Worm (Caenorhabditis elegans) whole organism, L4 larva: ENCODE measurements around the gene Y46G5A.36.
A peak's percentile ranks its signal among the peaks of the same experiment; 100 is the strongest.
"Not testable (repeated sequence)": the region's sequence is repeated elsewhere in the genome, so short reads cannot be mapped to it uniquely, and the experiment has no call there.

Experiments
- D1046.2 ChIP-seq: fragments of 200-800 bp; sonication (Bioruptor generic); IDR thresholded peaks from 2 replicates; pipeline ENCODE4 v1.3.6; 2022; ENCODE audit warnings: missing genetic modification characterization, missing compliant biosample characterization
- F26F4.8 ChIP-seq: fragments of 200-800 bp; sonication (Bioruptor generic); conservative IDR thresholded peaks from 2 replicates; pipeline ENCODE4 v1.3.6; 2022; ENCODE audit warnings: missing genetic modification characterization, missing compliant biosample characterization
- F37D6.2 ChIP-seq: sonication (generic microtip); optimal IDR thresholded peaks from 2 replicates; lab custom pipeline; 2016; ENCODE audit warnings: mild to moderate bottlenecking, missing genetic modification characterization, missing compliant biosample characterization
- F49E8.2 ChIP-seq: sonication (generic microtip); optimal IDR thresholded peaks from 2 replicates; lab custom pipeline; 2016; ENCODE audit warnings: missing compliant biosample characterization, mild to moderate bottlenecking, missing genetic modification characterization, borderline replicate concordance
- T20F7.1 ChIP-seq: fragments of 200-800 bp; sonication (Bioruptor generic); optimal IDR thresholded peaks from 2 replicates; lab custom pipeline; 2018; ENCODE audit warnings: mild to moderate bottlenecking, missing genetic modification characterization, missing compliant biosample characterization
- Y48G9A.11 ChIP-seq: fragments of 200-800 bp; sonication (Bioruptor generic); IDR thresholded peaks from 2 replicates; pipeline ENCODE4 v1.3.6; 2022; ENCODE audit warnings: missing genetic modification reagents, missing genetic modification characterization, missing compliant biosample characterization
- aha-1 ChIP-seq: fragments of 150-350 bp; peaks from one replicate; lab custom pipeline; 2014; ENCODE audit warnings: missing biosample characterization, missing genetic modification characterization
- attf-4 ChIP-seq: sonication (generic microtip); optimal IDR thresholded peaks from 3 replicates; lab custom pipeline; 2017; ENCODE audit warnings: missing biosample characterization, missing genetic modification characterization
- daf-16 ChIP-seq, 3 experiments: sonication (generic microtip); optimal IDR thresholded peaks; 2 replicates each; lab custom pipeline; 2016 to 2017; ENCODE audit warnings: missing genetic modification characterization in 3 of 3, missing genetic modification reagents in 3 of 3, mild to moderate bottlenecking in 2 of 3, missing compliant biosample characterization in 2 of 3, missing biosample characterization in 1 of 3, moderate library complexity in 1 of 3
- daf-19 ChIP-seq: fragments of 200-800 bp; sonication (Bioruptor generic); conservative IDR thresholded peaks from 2 replicates; pipeline ENCODE4 v1.3.6; 2022; ENCODE audit warnings: missing genetic modification characterization, missing compliant biosample characterization
- dmd-6 ChIP-seq: fragments of 200-800 bp; sonication (Bioruptor generic); IDR thresholded peaks from 2 replicates; pipeline ENCODE4 v1.3.6; 2022; ENCODE audit warnings: missing genetic modification reagents, missing genetic modification characterization, missing compliant biosample characterization
- dpl-1 ChIP-seq: fragments of 150-350 bp; optimal IDR thresholded peaks from 2 replicates; lab custom pipeline; 2014; ENCODE audit warnings: missing biosample characterization, missing genetic modification reagents, missing genetic modification characterization
- duxl-1 ChIP-seq: sonication (generic microtip); optimal IDR thresholded peaks from 2 replicates; lab custom pipeline; 2016; ENCODE audit warnings: mild to moderate bottlenecking, missing genetic modification characterization, moderate library complexity, missing compliant biosample characterization; ENCODE audit not compliant: poor library complexity
- dve-1 ChIP-seq: sonication (generic microtip); optimal IDR thresholded peaks from 2 replicates; lab custom pipeline; 2017; ENCODE audit warnings: antibody characterized with exemption, mild to moderate bottlenecking, missing genetic modification characterization, missing compliant biosample characterization; ENCODE audit not compliant: insufficient read depth
- egl-43 ChIP-seq: fragments of 200-800 bp; sonication (Bioruptor generic); IDR thresholded peaks from 2 replicates; pipeline ENCODE4 v1.3.6; 2022; ENCODE audit warnings: missing genetic modification reagents, missing genetic modification characterization, missing compliant biosample characterization
- fos-1 ChIP-seq: fragments of 150-350 bp; optimal IDR thresholded peaks from 2 replicates; lab custom pipeline; 2014; ENCODE audit warnings: missing biosample characterization, missing genetic modification characterization
- gei-8 ChIP-seq: fragments of 200-800 bp; sonication (Bioruptor generic); optimal IDR thresholded peaks from 2 replicates; lab custom pipeline; 2018; ENCODE audit warnings: mild to moderate bottlenecking, missing genetic modification characterization, missing compliant biosample characterization
- hlh-11 ChIP-seq: fragments of 200-800 bp; sonication (Bioruptor generic); optimal IDR thresholded peaks from 2 replicates; lab custom pipeline; 2018; ENCODE audit warnings: mild to moderate bottlenecking, missing genetic modification characterization, missing compliant biosample characterization
- hlh-30 ChIP-seq: sonication (generic microtip); optimal IDR thresholded peaks from 2 replicates; lab custom pipeline; 2017; ENCODE audit warnings: antibody characterized with exemption, mild to moderate bottlenecking, missing genetic modification characterization, missing compliant biosample characterization; ENCODE audit not compliant: insufficient read depth
- hmg-1.1 ChIP-seq: fragments of 200-800 bp; sonication (Bioruptor generic); IDR thresholded peaks from 2 replicates; pipeline ENCODE4 v1.3.6; 2022; ENCODE audit warnings: missing genetic modification reagents, missing genetic modification characterization, missing compliant biosample characterization
- jun-1 ChIP-seq: fragments of 150-350 bp; optimal IDR thresholded peaks from 2 replicates; lab custom pipeline; 2014; ENCODE audit warnings: missing biosample characterization, missing genetic modification reagents, missing genetic modification characterization
- lim-7 ChIP-seq: fragments of 200-800 bp; sonication (Bioruptor generic); IDR thresholded peaks from 2 replicates; pipeline ENCODE4 v1.3.6; 2022; ENCODE audit warnings: missing genetic modification characterization, missing compliant biosample characterization
- lin-1 ChIP-seq: fragments of 200-800 bp; sonication (Bioruptor generic); IDR thresholded peaks from 2 replicates; pipeline ENCODE4 v1.3.6; 2022; ENCODE audit warnings: missing genetic modification reagents, missing genetic modification characterization, missing compliant biosample characterization
- lin-29 ChIP-seq: fragments of 200-800 bp; sonication (Bioruptor generic); IDR thresholded peaks from 2 replicates; pipeline ENCODE4 v1.3.6; 2022; ENCODE audit warnings: missing genetic modification reagents, missing genetic modification characterization, missing compliant biosample characterization
- lir-3 ChIP-seq: sonication (generic microtip); optimal IDR thresholded peaks from 2 replicates; lab custom pipeline; 2016; ENCODE audit warnings: mild to moderate bottlenecking, missing genetic modification characterization, missing compliant biosample characterization
- mdl-1 ChIP-seq, 2 experiments: fragments of 150-350 bp in 1 of 2; sonication (generic microtip) in 1 of 2; optimal IDR thresholded peaks; 2 replicates each; lab custom pipeline; 2014 to 2017; ENCODE audit warnings: missing biosample characterization in 2 of 2, missing genetic modification characterization in 2 of 2
- mep-1 ChIP-seq: fragments of 150-350 bp; sonication (generic microtip); optimal IDR thresholded peaks from 3 replicates; lab custom pipeline; 2014; ENCODE audit warnings: missing biosample characterization, missing genetic modification characterization
- mxl-2 ChIP-seq: fragments of 200-800 bp; sonication (Bioruptor generic); conservative IDR thresholded peaks from 2 replicates; pipeline ENCODE4 v1.3.6; 2022; ENCODE audit warnings: missing genetic modification reagents, missing genetic modification characterization, missing compliant biosample characterization
- nhr-10 ChIP-seq: fragments of 150-350 bp; optimal IDR thresholded peaks from 2 replicates; lab custom pipeline; 2014; ENCODE audit warnings: missing biosample characterization, missing genetic modification characterization
- nhr-102 ChIP-seq: sonication (generic microtip); optimal IDR thresholded peaks from 2 replicates; lab custom pipeline; 2016; ENCODE audit warnings: mild to moderate bottlenecking, missing genetic modification characterization, moderate library complexity, missing compliant biosample characterization
- nhr-11 ChIP-seq: fragments of 150-350 bp; optimal IDR thresholded peaks from 2 replicates; lab custom pipeline; 2014; ENCODE audit warnings: missing biosample characterization, missing genetic modification characterization
- nhr-111 ChIP-seq: fragments of 200-800 bp; sonication (Bioruptor generic); optimal IDR thresholded peaks from 2 replicates; lab custom pipeline; 2018; ENCODE audit warnings: mild to moderate bottlenecking, missing genetic modification characterization, missing compliant biosample characterization
- nhr-42 ChIP-seq: fragments of 200-800 bp; sonication (Bioruptor generic); IDR thresholded peaks from 2 replicates; pipeline ENCODE4 v1.3.6; 2022; ENCODE audit warnings: missing genetic modification characterization, missing compliant biosample characterization
- nhr-77 ChIP-seq: fragments of 150-350 bp; optimal IDR thresholded peaks from 2 replicates; lab custom pipeline; 2014; ENCODE audit warnings: missing biosample characterization, missing genetic modification characterization
- pha-4 ChIP-seq, 2 experiments: fragments of 150-350 bp in 1 of 2; fragments of 200-800 bp in 1 of 2; sonication (Bioruptor generic) in 1 of 2; IDR thresholded peaks in 1 of 2; optimal IDR thresholded peaks in 1 of 2; 2 replicates each; pipeline versions ENCODE4 v1.3.6 to Lab custom; 2014 to 2022; ENCODE audit warnings: missing genetic modification characterization in 2 of 2, missing genetic modification reagents in 2 of 2, missing biosample characterization in 1 of 2, missing compliant biosample characterization in 1 of 2
- php-3 ChIP-seq: fragments of 200-800 bp; sonication (Bioruptor generic); IDR thresholded peaks from 2 replicates; pipeline ENCODE4 v1.3.6; 2022; ENCODE audit warnings: missing genetic modification reagents, missing genetic modification characterization, missing compliant biosample characterization
- rbr-2 ChIP-seq: sonication (generic microtip); optimal IDR thresholded peaks from 2 replicates; lab custom pipeline; 2016; ENCODE audit warnings: missing genotype, missing genetic modification characterization, missing compliant biosample characterization
- set-16 ChIP-seq: fragments of 200-800 bp; sonication (Bioruptor generic); IDR thresholded peaks from 2 replicates; pipeline ENCODE4 v1.3.6; 2022; ENCODE audit warnings: missing genetic modification reagents, missing genetic modification characterization, missing compliant biosample characterization
- snpc-1.2 ChIP-seq: fragments of 200-800 bp; sonication (Bioruptor generic); IDR thresholded peaks from 2 replicates; pipeline ENCODE4 v1.3.6; 2022; ENCODE audit warnings: missing genetic modification reagents, missing genetic modification characterization, missing compliant biosample characterization
- spr-1 ChIP-seq: sonication (generic microtip); optimal IDR thresholded peaks from 2 replicates; lab custom pipeline; 2016; ENCODE audit warnings: mild to moderate bottlenecking, missing genetic modification characterization, missing compliant biosample characterization
- tag-97 ChIP-seq: fragments of 200-800 bp; sonication (Bioruptor generic); IDR thresholded peaks from 2 replicates; pipeline ENCODE4 v1.3.6; 2022; ENCODE audit warnings: missing genetic modification characterization, missing compliant biosample characterization
- tra-1 ChIP-seq: fragments of 200-800 bp; sonication (Bioruptor generic); IDR thresholded peaks from 2 replicates; pipeline ENCODE4 v1.3.6; 2022; ENCODE audit warnings: missing genetic modification reagents, missing genetic modification characterization, missing compliant biosample characterization
- unc-62 ChIP-seq, 3 experiments: fragments of 150-350 bp in 1 of 3; sonication (generic microtip); optimal IDR thresholded peaks in 2 of 3; peaks in 1 of 3; 1 replicate in 1 of 3; 2 replicates in 2 of 3; lab custom pipeline; 2014 to 2017; ENCODE audit warnings: missing biosample characterization in 3 of 3, missing genetic modification characterization in 3 of 3, missing genetic modification reagents in 3 of 3, missing genotype in 1 of 3
- zag-1 ChIP-seq: fragments of 150-350 bp; optimal IDR thresholded peaks from 2 replicates; lab custom pipeline; 2014; ENCODE audit warnings: missing biosample characterization, missing genetic modification characterization
- zfp-3 ChIP-seq: fragments of 200-800 bp; sonication (Bioruptor generic); conservative IDR thresholded peaks from 2 replicates; pipeline ENCODE4 v1.3.6; 2022; ENCODE audit warnings: missing genetic modification reagents, missing genetic modification characterization, missing compliant biosample characterization
- zip-11 ChIP-seq: fragments of 200-800 bp; sonication (Bioruptor generic); IDR thresholded peaks from 2 replicates; pipeline ENCODE4 v1.3.6; 2022; ENCODE audit warnings: missing genetic modification characterization, missing compliant biosample characterization

Gene Y46G5A.36

DNA sequence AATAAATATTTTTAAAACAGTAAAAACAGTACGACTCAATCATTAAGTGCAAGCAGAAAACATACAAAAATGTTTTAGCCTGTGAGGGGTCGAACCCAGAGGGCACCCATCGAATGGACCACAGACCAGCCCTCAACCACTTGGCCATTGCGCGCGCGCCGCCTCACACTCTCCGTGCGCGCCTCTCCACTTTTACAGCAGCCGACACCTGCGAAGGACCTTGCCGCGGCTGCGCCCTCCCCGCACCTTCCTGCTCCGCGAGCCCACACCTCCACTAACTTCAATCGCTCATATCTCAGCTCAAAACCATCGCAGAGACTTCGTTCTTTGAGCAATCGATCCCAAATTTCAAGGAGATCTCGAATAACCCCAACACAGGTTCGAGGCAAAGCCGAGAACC, 45.1 kb upstream of the Y46G5A.36 start (continued):
- peak; percentile 43 for TF ChIP-seq F37D6.2 (tag; lab: Kevin White, UChicago)
- peak; percentile 15 for TF ChIP-seq nhr-102
- TF ChIP-seq tra-1 (GFP tag; lab: Robert Waterston, UW), result peak; percentile 10; the same call in 1 of the 2 replicates
- peak; percentile 87 for TF ChIP-seq Y48G9A.11
- peak; percentile 63 for TF ChIP-seq hmg-1.1 (GFP tag; lab: Robert Waterston, UW)
- peak; percentile 71 for TF ChIP-seq mep-1 (tag; lab: Kevin White, UChicago)
- TF ChIP-seq dmd-6 (GFP tag; lab: Robert Waterston, UW), result peak; percentile 49; the same call in 1 of the 2 replicates
- peak; percentile 48; the same call in 1 of the 2 replicates for TF ChIP-seq pha-4 (GFP tag; IDR thresholded peaks at IDR 0.05; lab: Robert Waterston, UW)
- not testable (repeated sequence) for TF ChIP-seq pha-4 (tag; optimal IDR thresholded peaks at IDR 0.05; lab: Kevin White, UChicago)
- peak; percentile 19 for TF ChIP-seq dve-1 (tag; lab: Kevin White, UChicago)
- TF ChIP-seq lin-1 (GFP tag; lab: Robert Waterston, UW), result 0 out of 2 replicates have a peak, but pooled peaks have one; percentile 16
- TF ChIP-seq set-16 (GFP tag; lab: Robert Waterston, UW), result peak; percentile 98
- peak; percentile 11 for TF ChIP-seq hlh-11 (tag; lab: Kevin White, UChicago)
- peak; percentile 50 for TF ChIP-seq duxl-1

DNA sequence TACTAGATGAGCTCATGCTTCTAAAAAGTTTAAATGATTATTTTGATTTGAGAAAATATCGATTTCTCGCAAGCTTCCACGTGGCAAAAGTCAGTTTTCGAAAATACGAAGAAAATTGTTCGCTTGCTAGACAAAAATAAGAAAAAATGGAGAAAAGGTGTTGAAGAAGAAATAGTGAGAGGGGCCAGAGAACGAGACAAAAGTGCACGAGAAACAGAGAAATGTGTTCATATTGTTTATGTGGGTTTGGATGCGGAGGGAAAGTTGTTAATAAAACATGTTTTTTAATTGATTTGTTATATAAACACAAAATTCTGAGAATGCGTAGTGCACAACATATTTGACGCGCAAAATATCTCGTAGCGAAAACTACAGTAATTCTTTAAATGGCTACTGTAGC, 38.1 kb upstream of the Y46G5A.36 start, which contains the start of gene Y46G5A.15:
TSS of gene Y46G5A.15 (minus strand) at position 26 of the 400 bp plus-strand sequence.
- TF ChIP-seq zip-11 (GFP tag; lab: Robert Waterston, UW) (no peak), F49E8.2 (tag; lab: Kevin White, UChicago) (no peak), dve-1 (tag; lab: Kevin White, UChicago) (peak; percentile 0), daf-19 (no peak), fos-1 (tag; lab: Kevin White, UChicago) (no peak), hlh-30 (tag; lab: Kevin White, UChicago) (peak; percentile 25), nhr-42 (no peak), mdl-1 (tag; optimal IDR thresholded peaks at IDR 0.05; lab: Kevin White, UChicago) (peak; percentile 40 to 54), daf-16 (GFP tag; optimal IDR thresholded peaks at IDR 0.05; lab: Kevin White, UChicago) (no peak), daf-16 (tag; optimal IDR thresholded peaks at IDR 0.05; lab: Kevin White, UChicago) (peak; percentile 75), zfp-3 (GFP tag; lab: Robert Waterston, UW) (no peak), mxl-2 (GFP tag; lab: Robert Waterston, UW) (no peak), nhr-10 (tag; lab: Kevin White, UChicago) (no peak), attf-4 (tag; lab: Kevin White, UChicago) (no peak), unc-62 (GFP tag; optimal IDR thresholded peaks at IDR 0.05 in 1 of 2; lab: Kevin White, UChicago) (no peak), unc-62 (tag; optimal IDR thresholded peaks at IDR 0.05; lab: Kevin White, UChicago) (no peak), D1046.2 (no peak), lin-29 (no peak), T20F7.1 (GFP tag; lab: Kevin White, UChicago) (no peak), tag-97 (GFP tag; lab: Robert Waterston, UW) (no peak), nhr-102 (no peak), dpl-1 (no peak), egl-43 (GFP tag; lab: Robert Waterston, UW) (no peak), zag-1 (tag; lab: Kevin White, UChicago) (no peak), lir-3 (tag; lab: Kevin White, UChicago) (no peak), nhr-111 (no peak), pha-4 (GFP tag; IDR thresholded peaks at IDR 0.05; lab: Robert Waterston, UW) (no peak), pha-4 (tag; optimal IDR thresholded peaks at IDR 0.05; lab: Kevin White, UChicago) (peak; percentile 12)
- TF ChIP-seq, all 104 proteins: peak for 5

DNA sequence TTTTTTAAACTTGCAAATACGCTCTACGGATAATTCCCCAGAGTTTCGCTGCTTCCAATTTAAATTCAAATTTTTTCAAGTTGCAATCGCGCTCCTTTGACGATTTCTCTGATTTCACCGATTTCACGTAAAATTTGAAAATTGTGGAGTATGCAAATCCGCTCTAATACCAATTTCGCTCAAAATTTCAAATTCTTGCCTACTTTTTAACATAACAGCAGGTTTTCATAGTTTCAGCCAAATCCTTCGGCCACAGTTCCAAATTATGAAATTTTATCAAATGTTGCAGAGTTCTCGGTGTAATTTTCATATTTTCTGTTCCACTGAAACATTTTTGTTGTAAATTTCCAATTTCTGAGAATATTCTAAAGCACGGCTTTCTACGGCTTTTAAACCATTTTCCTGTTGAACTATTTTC, 35.6 kb upstream of the Y46G5A.36 start, which contains the start of gene alkb-7:
TSS of gene alkb-7 (minus strand) at position 323 of the 418 bp plus-strand sequence.
- TF ChIP-seq nhr-77 (tag; lab: Kevin White, UChicago), result no peak
- peak; percentile 56; the same call in 1 of the 2 replicates for TF ChIP-seq snpc-1.2
- TF ChIP-seq spr-1 (tag; lab: Kevin White, UChicago), result peak; percentile 71
- TF ChIP-seq rbr-2 (tag; lab: Kevin White, UChicago), result no peak
- no peak for TF ChIP-seq nhr-111
- TF ChIP-seq pha-4 (GFP tag; IDR thresholded peaks at IDR 0.05; lab: Robert Waterston, UW), result 0 out of 2 replicates have a peak, but pooled peaks have one; percentile 7
- no peak for TF ChIP-seq pha-4 (tag; optimal IDR thresholded peaks at IDR 0.05; lab: Kevin White, UChicago)
- no peak for TF ChIP-seq lim-7 (GFP tag; lab: Robert Waterston, UW)
- 0 out of 2 replicates have a peak, but pooled peaks have one; percentile 28 for TF ChIP-seq php-3
- TF ChIP-seq aha-1 (tag; lab: Kevin White, UChicago), result no peak
- peak; percentile 47 for TF ChIP-seq gei-8 (GFP tag; lab: Kevin White, UChicago)
- TF ChIP-seq F49E8.2 (tag; lab: Kevin White, UChicago), result no peak
- TF ChIP-seq F26F4.8 (GFP tag; lab: Robert Waterston, UW), result no peak
- TF ChIP-seq nhr-11 (tag; lab: Kevin White, UChicago), result no peak
- TF ChIP-seq zag-1 (tag; lab: Kevin White, UChicago), result no peak
- TF ChIP-seq jun-1 (tag; lab: Kevin White, UChicago), result no peak
